Fruit fly (Drosophila melanogaster) whole organism, embryonic: Measurements from ENCODE around the gene Gycalpha99B.

ENCODE experiments used
- CG10462 ChIP-seq: fragments of 200-800 bp; sonication (Bioruptor generic); optimal IDR thresholded peaks from 2 replicates; lab custom pipeline; 2016; ENCODE audit warnings: missing biosample characterization, missing genetic modification characterization
- CG30431 ChIP-seq: fragments of 200-800 bp; sonication (Bioruptor generic); optimal IDR thresholded peaks from 2 replicates; lab custom pipeline; 2017; ENCODE audit warnings: missing biosample characterization, missing genetic modification characterization
- CkIIα-i1 ChIP-seq: fragments of 200-800 bp; sonication (Bioruptor generic); IDR thresholded peaks from 2 replicates; pipeline ENCODE4 v1.3.6; 2022; ENCODE audit warnings: missing biosample characterization, missing genetic modification characterization
- D ChIP-seq, 2 experiments: fragments of 200-800 bp in 1 of 2; fragments of >200 bp in 1 of 2; sonication (Bioruptor generic) in 1 of 2; optimal IDR thresholded peaks; 2 replicates in 1 of 2; 3 replicates in 1 of 2; lab custom pipeline; 2017; ENCODE audit warnings: mild to moderate bottlenecking in 1 of 2, missing biosample characterization in 1 of 2, missing genetic modification characterization in 1 of 2, missing genetic modification reagents in 1 of 2
- Lpt ChIP-seq: fragments of >200 bp; optimal IDR thresholded peaks from 2 replicates; lab custom pipeline; 2018; ENCODE audit warnings: missing biosample characterization, missing genetic modification characterization
- ap ChIP-seq: fragments of 200-800 bp; sonication (Bioruptor generic); IDR thresholded peaks from 2 replicates; pipeline ENCODE4 v1.3.6; 2022; ENCODE audit warnings: missing biosample characterization, missing genetic modification characterization
- ato ChIP-seq: fragments of 200-800 bp; sonication (Bioruptor generic); IDR thresholded peaks from 2 replicates; pipeline ENCODE4 v1.3.6; 2022; ENCODE audit warnings: missing biosample characterization, missing genetic modification characterization; ENCODE audit not compliant: partially characterized antibody
- jumu ChIP-seq: fragments of 200-800 bp; sonication (Bioruptor generic); optimal IDR thresholded peaks from 3 replicates; lab custom pipeline; 2016; ENCODE audit warnings: missing biosample characterization, missing genetic modification characterization

DNA sequence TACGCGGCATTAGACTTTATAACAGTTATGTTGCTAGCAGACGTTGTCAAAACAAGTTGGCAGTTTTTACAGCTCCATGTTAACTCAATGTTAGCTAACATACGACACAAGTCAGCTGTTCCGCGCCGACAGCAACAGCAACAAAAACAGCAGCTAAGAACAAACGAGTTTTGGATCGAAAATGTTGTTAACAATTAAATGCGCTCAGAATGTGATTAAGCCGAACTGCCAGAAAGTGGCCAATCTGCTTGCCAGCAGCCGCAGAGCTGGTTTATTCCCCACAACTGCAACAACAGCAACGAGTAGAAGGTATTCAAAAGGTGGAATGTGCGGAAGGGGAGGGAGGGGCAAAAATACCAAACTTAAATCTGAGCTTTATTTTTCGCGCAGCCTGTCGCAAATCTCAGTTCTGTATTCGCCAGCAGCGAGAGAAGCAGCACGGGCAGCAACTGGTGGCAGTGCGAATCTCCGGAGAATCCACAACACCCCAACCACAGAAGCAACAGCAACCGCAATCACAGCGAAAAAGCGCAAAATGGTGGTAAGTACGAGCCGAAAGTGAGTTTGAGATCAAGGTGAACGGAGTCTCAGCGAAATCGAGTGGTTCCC lies 40.8 kb downstream of the Gycalpha99B start, which contains the start of gene Pcd:
- TF ChIP-seq CG10462 = no peak
- TF ChIP-seq Lpt (GFP tag; lab: Kevin White, UChicago) = no peak
- TF ChIP-seq CG30431 (GFP tag; lab: Kevin White, UChicago) = no peak
- TF ChIP-seq CkIIα-i1 (GFP tag; lab: Robert Waterston, UW) = no peak
- TF ChIP-seq jumu (GFP tag; lab: Kevin White, UChicago) = no peak
- TF ChIP-seq D (optimal IDR thresholded peaks at IDR 0.05; lab: Kevin White, UChicago) = no peak
- TF ChIP-seq D (GFP tag; optimal IDR thresholded peaks at IDR 0.05; lab: Kevin White, UChicago) = no peak
- TF ChIP-seq ap (GFP tag; lab: Robert Waterston, UW) = no peak
- TF ChIP-seq ato = no peak
